Worm (Caenorhabditis elegans) whole organism, mixed stage, embryonic: ENCODE results near the gene Y9C9A.5.

Experiments used
- M03D4.4 ChIP-seq: sonication (generic microtip); optimal IDR thresholded peaks from 2 replicates; lab custom pipeline; 2017; ENCODE audit warnings: mild to moderate bottlenecking, missing genetic modification characterization, missing compliant biosample characterization
- bed-3 ChIP-seq: fragments of 200-800 bp; sonication (Bioruptor generic); optimal IDR thresholded peaks from 3 replicates; lab custom pipeline; 2018; ENCODE audit warnings: mild to moderate bottlenecking, missing genetic modification characterization, moderate library complexity, missing compliant biosample characterization
- ceh-39 ChIP-seq: fragments of 150-350 bp; optimal IDR thresholded peaks from 2 replicates; lab custom pipeline; 2014; ENCODE audit warnings: missing biosample characterization, missing genetic modification characterization
- ceh-43 ChIP-seq: fragments of 200-800 bp; sonication (Bioruptor generic); optimal IDR thresholded peaks from 2 replicates; lab custom pipeline; 2018; ENCODE audit warnings: mild to moderate bottlenecking, missing genetic modification characterization, moderate library complexity, missing compliant biosample characterization
- ceh-83 ChIP-seq: fragments of 200-800 bp; sonication (Bioruptor generic); optimal IDR thresholded peaks from 2 replicates; lab custom pipeline; 2018; ENCODE audit warnings: mild to moderate bottlenecking, missing genetic modification characterization, missing compliant biosample characterization
- ces-1 ChIP-seq: fragments of 150-350 bp; optimal IDR thresholded peaks from 2 replicates; lab custom pipeline; 2014; ENCODE audit warnings: missing biosample characterization, missing genetic modification reagents, missing genetic modification characterization
- cnd-1 ChIP-seq: fragments of 200-800 bp; sonication (Bioruptor generic); optimal IDR thresholded peaks from 2 replicates; lab custom pipeline; 2018; ENCODE audit warnings: mild to moderate bottlenecking, missing genetic modification characterization, missing compliant biosample characterization
- elt-1 ChIP-seq: sonication (generic microtip); optimal IDR thresholded peaks from 2 replicates; lab custom pipeline; 2017; ENCODE audit warnings: missing genetic modification characterization, mild to moderate bottlenecking, missing compliant biosample characterization, antibody characterized with exemption, moderate library complexity, borderline replicate concordance; ENCODE audit not compliant: insufficient read depth
- elt-3 ChIP-seq: fragments of 150-350 bp; optimal IDR thresholded peaks from 2 replicates; lab custom pipeline; 2014; ENCODE audit warnings: missing biosample characterization, missing genetic modification characterization
- flh-1 ChIP-seq: fragments of 200-800 bp; sonication (Bioruptor generic); optimal IDR thresholded peaks from 2 replicates; lab custom pipeline; 2018; ENCODE audit warnings: mild to moderate bottlenecking, missing genetic modification characterization, moderate library complexity, missing compliant biosample characterization
- ham-2 ChIP-seq: fragments of 200-800 bp; sonication (Bioruptor generic); optimal IDR thresholded peaks from 2 replicates; lab custom pipeline; 2018; ENCODE audit warnings: mild to moderate bottlenecking, missing genetic modification characterization, missing compliant biosample characterization
- lin-13 ChIP-seq: fragments of 150-350 bp; optimal IDR thresholded peaks from 2 replicates; lab custom pipeline; 2014; ENCODE audit warnings: missing biosample characterization, missing genetic modification characterization
- mab-5 ChIP-seq: fragments of 150-350 bp; optimal IDR thresholded peaks from 2 replicates; lab custom pipeline; 2014; ENCODE audit warnings: missing biosample characterization, missing genetic modification characterization
- mls-2 ChIP-seq: sonication (generic microtip); optimal IDR thresholded peaks from 2 replicates; lab custom pipeline; 2016; ENCODE audit warnings: mild to moderate bottlenecking, missing genetic modification characterization, moderate library complexity, missing compliant biosample characterization
- nhr-2 ChIP-seq: fragments of 150-350 bp; optimal IDR thresholded peaks from 2 replicates; lab custom pipeline; 2014; ENCODE audit warnings: missing biosample characterization, missing genetic modification characterization
- nhr-237 ChIP-seq: fragments of 150-350 bp; optimal IDR thresholded peaks from 2 replicates; lab custom pipeline; 2014; ENCODE audit warnings: missing biosample characterization, missing genetic modification characterization
- nhr-76 ChIP-seq: sonication (generic microtip); optimal IDR thresholded peaks from 2 replicates; lab custom pipeline; 2017; ENCODE audit warnings: missing biosample characterization, missing genetic modification characterization
- pha-4 ChIP-seq: fragments of 150-350 bp; optimal IDR thresholded peaks from 2 replicates; lab custom pipeline; 2018; ENCODE audit warnings: missing biosample characterization, missing genetic modification reagents, missing genetic modification characterization
- sem-2 ChIP-seq: fragments of 200-800 bp; sonication (Bioruptor generic); optimal IDR thresholded peaks from 2 replicates; lab custom pipeline; 2018; ENCODE audit warnings: mild to moderate bottlenecking, missing genetic modification characterization, missing compliant biosample characterization
- snpc-4 ChIP-seq: fragments of 150-350 bp; optimal IDR thresholded peaks from 2 replicates; lab custom pipeline; 2014; ENCODE audit warnings: missing biosample characterization, missing genetic modification characterization
- sptf-1 ChIP-seq: sonication (generic microtip); optimal IDR thresholded peaks from 2 replicates; lab custom pipeline; 2017; ENCODE audit warnings: mild to moderate bottlenecking, missing genetic modification characterization, moderate library complexity, missing compliant biosample characterization
- unc-120 ChIP-seq: sonication (generic microtip); optimal IDR thresholded peaks from 2 replicates; lab custom pipeline; 2017; ENCODE audit warnings: missing genetic modification characterization, missing compliant biosample characterization; ENCODE audit not compliant: poor library complexity, severe bottlenecking
- unc-39 ChIP-seq: fragments of 150-350 bp; optimal IDR thresholded peaks from 2 replicates; lab custom pipeline; 2014; ENCODE audit warnings: missing biosample characterization, missing genetic modification characterization
- unc-62 ChIP-seq: fragments of 150-350 bp; optimal IDR thresholded peaks from 2 replicates; lab custom pipeline; 2014; ENCODE audit warnings: missing biosample characterization, missing genetic modification reagents, missing genetic modification characterization
- zip-8 ChIP-seq: fragments of 150-350 bp; optimal IDR thresholded peaks from 2 replicates; lab custom pipeline; 2014; ENCODE audit warnings: missing biosample characterization, missing genetic modification characterization
- ztf-11 ChIP-seq: fragments of 150-350 bp; optimal IDR thresholded peaks from 2 replicates; lab custom pipeline; 2014; ENCODE audit warnings: missing biosample characterization, missing genetic modification characterization

The Y9C9A.5 gene

ce11 chrIV:4937647-4938046, 4.1 kb upstream of the Y9C9A.5 start, which contains the start of gene fbxa-86:
fbxa-86 (minus strand) TSS chrIV:4938013.
- TF ChIP-seq elt-1 (tag; lab: Kevin White, UChicago) (no peak), ces-1 (GFP tag; lab: Kevin White, UChicago) (no peak)
- TF ChIP-seq, all 35 proteins: peak for 0

ce11 chrIV:4938664-4939063, 3.1 kb upstream of the Y9C9A.5 start, which contains the start of gene str-168:
str-168 (plus strand) TSS chrIV:4938964.
- TF ChIP-seq M03D4.4 (no peak), ztf-11 (no peak), mab-5 (tag; lab: Kevin White, UChicago) (no peak), ham-2 (GFP tag; lab: Kevin White, UChicago) (no peak), snpc-4 (tag; lab: Kevin White, UChicago) (no peak)

- no peak for TF ChIP-seq ceh-83 (GFP tag; lab: Kevin White, UChicago)
- no peak for TF ChIP-seq nhr-237 (tag; lab: Kevin White, UChicago)
- TF ChIP-seq nhr-76 (tag; lab: Kevin White, UChicago) = no peak
- TF ChIP-seq lin-13 (tag; lab: Kevin White, UChicago) = no peak
- TF ChIP-seq M03D4.4 = no peak
- TF ChIP-seq elt-3 (tag; lab: Kevin White, UChicago) = no peak
- no peak for TF ChIP-seq nhr-2
- TF ChIP-seq sptf-1 (tag; lab: Kevin White, UChicago) = no peak
- TF ChIP-seq ces-1 (GFP tag; lab: Kevin White, UChicago) = no peak
- TF ChIP-seq ztf-11 = no peak
- TF ChIP-seq flh-1 (GFP tag; lab: Kevin White, UChicago) = no peak
- no peak for TF ChIP-seq ceh-39 (tag; lab: Kevin White, UChicago)
- no peak for TF ChIP-seq unc-120 (tag; lab: Kevin White, UChicago)
- TF ChIP-seq mab-5 (tag; lab: Kevin White, UChicago) = no peak
- TF ChIP-seq, all 35 proteins: peak for 0
Observed at ce11 chrIV:4945771-4946170, 4.0 kb downstream of the Y9C9A.5 start, which contains the start of gene str-169. str-169 (plus strand) TSS chrIV:4946071.

DNA sequence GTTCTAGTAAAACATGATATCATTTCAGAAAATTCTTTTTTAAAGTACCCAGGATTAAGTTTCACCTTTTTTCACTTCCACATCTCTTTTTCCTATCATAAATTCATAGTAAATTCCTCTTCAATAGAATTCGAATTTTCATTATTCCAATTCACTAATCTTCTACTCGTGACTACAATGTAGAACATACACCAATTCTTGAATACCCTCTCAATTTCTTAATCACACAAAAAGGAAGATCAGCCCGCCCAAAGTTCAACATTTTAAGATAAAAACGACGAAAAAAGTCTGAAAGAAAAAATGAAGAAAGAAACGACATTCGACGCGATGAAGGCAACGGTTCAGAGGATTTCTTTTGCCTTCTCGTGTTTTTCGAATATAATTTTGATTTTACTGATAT, 12.1 kb downstream of the Y9C9A.5 start, which contains the start of gene str-163:
Gene str-163, plus strand, starts transcription at position 301 of the 400 bp plus-strand sequence.
- TF ChIP-seq mab-5 (tag; lab: Kevin White, UChicago) = no peak
- TF ChIP-seq cnd-1 (tag; lab: Kevin White, UChicago) = no peak
- no peak for TF ChIP-seq nhr-2
- no peak for TF ChIP-seq ceh-43 (GFP tag; lab: Kevin White, UChicago)
- TF ChIP-seq flh-1 (GFP tag; lab: Kevin White, UChicago) = no peak
- no peak for TF ChIP-seq sptf-1 (tag; lab: Kevin White, UChicago)
- TF ChIP-seq snpc-4 (tag; lab: Kevin White, UChicago) = no peak
- no peak for TF ChIP-seq unc-62 (GFP tag; lab: Kevin White, UChicago)
- no peak for TF ChIP-seq ceh-83 (GFP tag; lab: Kevin White, UChicago)
- no peak for TF ChIP-seq ceh-39 (tag; lab: Kevin White, UChicago)
- TF ChIP-seq sem-2 (GFP tag; lab: Kevin White, UChicago) = no peak
- TF ChIP-seq unc-39 (tag; lab: Kevin White, UChicago) = no peak
- TF ChIP-seq mls-2 = no peak
- no peak for TF ChIP-seq nhr-76 (tag; lab: Kevin White, UChicago)
- TF ChIP-seq, all 35 proteins: peak for 0

- TF ChIP-seq elt-3 (tag; lab: Kevin White, UChicago) = no peak
- no peak for TF ChIP-seq nhr-76 (tag; lab: Kevin White, UChicago)
- TF ChIP-seq ces-1 (GFP tag; lab: Kevin White, UChicago) = no peak
- TF ChIP-seq mls-2 = no peak
Observed at ce11 chrIV:4960623-4961022, 18.8 kb downstream of the Y9C9A.5 start, which contains the start of gene str-164. str-164 (plus strand) TSS chrIV:4960735.

DNA sequence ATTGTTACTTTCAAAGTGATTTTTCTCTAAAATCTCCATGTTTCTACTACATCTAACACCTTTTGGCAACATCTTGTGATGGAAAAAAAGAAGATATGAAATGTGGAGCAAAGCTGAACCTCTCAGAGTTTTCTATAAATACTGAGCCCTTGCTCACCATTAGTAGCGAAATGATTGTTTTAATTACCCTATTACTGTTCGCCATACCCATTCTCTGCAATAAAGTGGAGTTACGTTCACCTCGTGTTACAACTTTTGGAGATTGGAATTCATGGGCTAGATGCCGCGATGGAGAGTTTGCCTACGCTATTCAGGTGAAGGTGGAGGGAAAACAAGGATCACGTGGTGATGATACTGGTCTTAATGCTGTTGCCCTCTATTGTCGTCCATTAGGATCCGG, 22.1 kb downstream of the Y9C9A.5 start, which contains the start of gene txt-3:
Gene txt-3, plus strand, starts transcription at position 125 of the 400 bp plus-strand sequence.
- TF ChIP-seq mab-5 (tag; lab: Kevin White, UChicago) = no peak

DNA sequence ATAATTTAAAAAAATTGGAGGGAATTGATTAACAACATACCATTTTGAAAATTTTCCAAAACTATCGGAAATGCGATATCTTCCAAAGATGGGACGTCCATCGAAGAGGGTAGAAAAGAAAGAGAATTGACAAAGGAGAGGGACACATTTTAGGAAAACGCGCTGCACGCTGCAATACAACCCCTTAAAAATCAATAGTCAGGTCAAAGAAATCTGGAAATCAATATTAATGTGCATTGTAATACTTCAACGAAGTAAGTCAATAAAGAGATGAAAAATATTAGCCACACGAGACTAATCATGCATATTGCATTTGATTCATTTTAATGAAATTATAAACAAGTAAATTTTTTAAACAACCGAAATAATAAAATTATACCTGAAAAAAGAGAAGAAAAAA, 27.6 kb downstream of the Y9C9A.5 start, which contains the start of gene Y9C9A.13:
Gene Y9C9A.13, minus strand, starts transcription at position 101 of the 400 bp plus-strand sequence.
- TF ChIP-seq unc-39 (tag; lab: Kevin White, UChicago) (no peak), ham-2 (GFP tag; lab: Kevin White, UChicago) (no peak), pha-4 (tag; lab: Kevin White, UChicago) (no peak), ces-1 (GFP tag; lab: Kevin White, UChicago) (no peak), zip-8 (tag; lab: Kevin White, UChicago) (no peak), bed-3 (GFP tag; lab: Kevin White, UChicago) (no peak)
